Worm (Caenorhabditis elegans) whole organism, L4 larva: ENCODE measurements around the gene osm-3.

Source experiments
- F37D6.2 ChIP-seq: sonication (generic microtip); optimal IDR thresholded peaks from 2 replicates; lab custom pipeline; 2016; ENCODE audit warnings: mild to moderate bottlenecking, missing genetic modification characterization, missing compliant biosample characterization
- F44E2.7 ChIP-seq: fragments of 200-800 bp; sonication (Bioruptor generic); IDR thresholded peaks from 2 replicates; pipeline ENCODE4 v2.1.2; 2022; ENCODE audit warnings: missing genetic modification characterization, missing compliant biosample characterization
- R02D3.7 ChIP-seq: fragments of 150-350 bp; sonication (generic microtip); optimal IDR thresholded peaks from 3 replicates; lab custom pipeline; 2014; ENCODE audit warnings: missing biosample characterization, missing genetic modification characterization
- T20F7.1 ChIP-seq: fragments of 200-800 bp; sonication (Bioruptor generic); optimal IDR thresholded peaks from 2 replicates; lab custom pipeline; 2018; ENCODE audit warnings: mild to moderate bottlenecking, missing genetic modification characterization, missing compliant biosample characterization
- Y75B8A.6 ChIP-seq: fragments of 200-800 bp; sonication (Bioruptor generic); IDR thresholded peaks from 2 replicates; pipeline ENCODE4 v1.3.6; 2022; ENCODE audit warnings: missing genetic modification reagents, missing genetic modification characterization, missing compliant biosample characterization
- ZK337.2 ChIP-seq: fragments of 200-800 bp; sonication (Bioruptor generic); IDR thresholded peaks from 2 replicates; pipeline ENCODE4 v1.3.6; 2022; ENCODE audit warnings: missing genetic modification reagents, missing genetic modification characterization, missing compliant biosample characterization
- aha-1 ChIP-seq: fragments of 150-350 bp; peaks from one replicate; lab custom pipeline; 2014; ENCODE audit warnings: missing biosample characterization, missing genetic modification characterization
- aly-2 ChIP-seq: sonication (generic microtip); optimal IDR thresholded peaks from 2 replicates; lab custom pipeline; 2018; ENCODE audit warnings: missing biosample characterization, missing genetic modification characterization
- ama-1 ChIP-seq: fragments of 150-350 bp; optimal IDR thresholded peaks from 2 replicates; lab custom pipeline; 2014; ENCODE audit warnings: inconsistent platforms, mixed read lengths
- ceh-44 ChIP-seq: fragments of 200-800 bp; sonication (Bioruptor generic); IDR thresholded peaks from 2 replicates; pipeline ENCODE4 v1.3.6; 2022; ENCODE audit warnings: missing genetic modification reagents, missing genetic modification characterization, missing compliant biosample characterization
- ces-1 ChIP-seq: fragments of 150-350 bp; sonication (generic microtip); optimal IDR thresholded peaks from 4 replicates; lab custom pipeline; 2014; ENCODE audit warnings: missing biosample characterization, missing genetic modification reagents, missing genetic modification characterization
- daf-16 ChIP-seq, 3 experiments: sonication (generic microtip); optimal IDR thresholded peaks; 2 replicates each; lab custom pipeline; 2016 to 2017; ENCODE audit warnings: missing genetic modification characterization in 3 of 3, missing genetic modification reagents in 3 of 3, mild to moderate bottlenecking in 2 of 3, missing compliant biosample characterization in 2 of 3, missing biosample characterization in 1 of 3, moderate library complexity in 1 of 3
- daf-19 ChIP-seq: fragments of 200-800 bp; sonication (Bioruptor generic); conservative IDR thresholded peaks from 2 replicates; pipeline ENCODE4 v1.3.6; 2022; ENCODE audit warnings: missing genetic modification characterization, missing compliant biosample characterization
- dmd-6 ChIP-seq: fragments of 200-800 bp; sonication (Bioruptor generic); IDR thresholded peaks from 2 replicates; pipeline ENCODE4 v1.3.6; 2022; ENCODE audit warnings: missing genetic modification reagents, missing genetic modification characterization, missing compliant biosample characterization
- dpl-1 ChIP-seq: fragments of 150-350 bp; optimal IDR thresholded peaks from 2 replicates; lab custom pipeline; 2014; ENCODE audit warnings: missing biosample characterization, missing genetic modification reagents, missing genetic modification characterization
- hlh-11 ChIP-seq: fragments of 200-800 bp; sonication (Bioruptor generic); optimal IDR thresholded peaks from 2 replicates; lab custom pipeline; 2018; ENCODE audit warnings: mild to moderate bottlenecking, missing genetic modification characterization, missing compliant biosample characterization
- hmg-1.1 ChIP-seq: fragments of 200-800 bp; sonication (Bioruptor generic); IDR thresholded peaks from 2 replicates; pipeline ENCODE4 v1.3.6; 2022; ENCODE audit warnings: missing genetic modification reagents, missing genetic modification characterization, missing compliant biosample characterization
- lin-1 ChIP-seq: fragments of 200-800 bp; sonication (Bioruptor generic); IDR thresholded peaks from 2 replicates; pipeline ENCODE4 v1.3.6; 2022; ENCODE audit warnings: missing genetic modification reagents, missing genetic modification characterization, missing compliant biosample characterization
- lin-15B ChIP-seq: fragments of 150-350 bp; sonication (generic microtip); optimal IDR thresholded peaks from 3 replicates; lab custom pipeline; 2014; ENCODE audit warnings: missing biosample characterization, missing genetic modification characterization
- lir-3 ChIP-seq: sonication (generic microtip); optimal IDR thresholded peaks from 2 replicates; lab custom pipeline; 2016; ENCODE audit warnings: mild to moderate bottlenecking, missing genetic modification characterization, missing compliant biosample characterization
- madf-9 ChIP-seq: fragments of 200-800 bp; sonication (Bioruptor generic); conservative IDR thresholded peaks from 2 replicates; pipeline ENCODE4 v1.3.6; 2022; ENCODE audit warnings: missing genetic modification reagents, missing genetic modification characterization, missing compliant biosample characterization
- mdl-1 ChIP-seq, 2 experiments: fragments of 150-350 bp in 1 of 2; sonication (generic microtip) in 1 of 2; optimal IDR thresholded peaks; 2 replicates each; lab custom pipeline; 2014 to 2017; ENCODE audit warnings: missing biosample characterization in 2 of 2, missing genetic modification characterization in 2 of 2
- mes-2 ChIP-seq: sonication (generic microtip); optimal IDR thresholded peaks from 2 replicates; lab custom pipeline; 2016; ENCODE audit warnings: missing genotype, mild to moderate bottlenecking, missing genetic modification characterization, missing compliant biosample characterization; ENCODE audit not compliant: poor library complexity, severe bottlenecking
- mxl-2 ChIP-seq: fragments of 200-800 bp; sonication (Bioruptor generic); conservative IDR thresholded peaks from 2 replicates; pipeline ENCODE4 v1.3.6; 2022; ENCODE audit warnings: missing genetic modification reagents, missing genetic modification characterization, missing compliant biosample characterization
- nhr-25 ChIP-seq: sonication (generic microtip); optimal IDR thresholded peaks from 2 replicates; lab custom pipeline; 2017; ENCODE audit warnings: missing genetic modification characterization, mild to moderate bottlenecking, missing compliant biosample characterization, antibody characterized with exemption, moderate library complexity, borderline replicate concordance; ENCODE audit not compliant: insufficient read depth
- nhr-28 ChIP-seq: fragments of 150-350 bp; optimal IDR thresholded peaks from 2 replicates; lab custom pipeline; 2014; ENCODE audit warnings: missing biosample characterization, missing genetic modification characterization
- nhr-42 ChIP-seq: fragments of 200-800 bp; sonication (Bioruptor generic); IDR thresholded peaks from 2 replicates; pipeline ENCODE4 v1.3.6; 2022; ENCODE audit warnings: missing genetic modification characterization, missing compliant biosample characterization
- nhr-48 ChIP-seq: sonication (generic microtip); optimal IDR thresholded peaks from 2 replicates; lab custom pipeline; 2016; ENCODE audit warnings: mild to moderate bottlenecking, missing genetic modification characterization, missing compliant biosample characterization
- nhr-76 ChIP-seq: fragments of 150-350 bp; optimal IDR thresholded peaks from 2 replicates; lab custom pipeline; 2014; ENCODE audit warnings: missing biosample characterization, missing genetic modification characterization
- pqm-1 ChIP-seq: sonication (generic microtip); optimal IDR thresholded peaks from 2 replicates; lab custom pipeline; 2017; ENCODE audit warnings: missing biosample characterization, missing genetic modification characterization
- set-16 ChIP-seq: fragments of 200-800 bp; sonication (Bioruptor generic); IDR thresholded peaks from 2 replicates; pipeline ENCODE4 v1.3.6; 2022; ENCODE audit warnings: missing genetic modification reagents, missing genetic modification characterization, missing compliant biosample characterization
- snpc-4 ChIP-seq: fragments of 150-350 bp; optimal IDR thresholded peaks from 2 replicates; lab custom pipeline; 2014; ENCODE audit warnings: missing biosample characterization, missing genetic modification characterization
- tra-1 ChIP-seq: fragments of 200-800 bp; sonication (Bioruptor generic); IDR thresholded peaks from 2 replicates; pipeline ENCODE4 v1.3.6; 2022; ENCODE audit warnings: missing genetic modification reagents, missing genetic modification characterization, missing compliant biosample characterization
- vab-7 ChIP-seq: fragments of 200-800 bp; sonication (Bioruptor generic); IDR thresholded peaks from 2 replicates; pipeline ENCODE4 v1.3.6; 2022; ENCODE audit warnings: missing genetic modification reagents, missing genetic modification characterization, missing compliant biosample characterization

osm-3 gene

ce11 chrIV:3814553-3815258 is 13.9 kb upstream of the osm-3 start (continued):
- peak; percentile 55 for TF ChIP-seq nhr-28 (tag; lab: Kevin White, UChicago)
- no peak for TF ChIP-seq nhr-25 (tag; lab: Kevin White, UChicago)
- no peak for TF ChIP-seq lir-3 (tag; lab: Kevin White, UChicago)
- TF ChIP-seq madf-9 (GFP tag; lab: Robert Waterston, UW): no peak
- peak in 1 of 2 experiments; percentile 4 for TF ChIP-seq mdl-1 (tag; optimal IDR thresholded peaks at IDR 0.05; lab: Kevin White, UChicago)
- no peak for TF ChIP-seq Y75B8A.6 (GFP tag; lab: Robert Waterston, UW)
- TF ChIP-seq ama-1 (lab: Kevin White, UChicago): no peak
- TF ChIP-seq ZK337.2: no peak
- TF ChIP-seq nhr-42 (GFP tag; lab: Robert Waterston, UW): no peak
- TF ChIP-seq T20F7.1 (GFP tag; lab: Kevin White, UChicago): no peak
- TF ChIP-seq daf-19 (GFP tag; lab: Robert Waterston, UW): no peak
- TF ChIP-seq dpl-1 (GFP tag; lab: Kevin White, UChicago): no peak
- no peak for TF ChIP-seq hmg-1.1 (GFP tag; lab: Robert Waterston, UW)
- TF ChIP-seq ceh-44 (GFP tag; lab: Robert Waterston, UW): no peak
- no peak for TF ChIP-seq daf-16 (GFP tag; optimal IDR thresholded peaks at IDR 0.05; lab: Kevin White, UChicago)
- TF ChIP-seq daf-16 (tag; optimal IDR thresholded peaks at IDR 0.05; lab: Kevin White, UChicago): peak; percentile 47
- TF ChIP-seq hlh-11 (tag; lab: Kevin White, UChicago): peak; percentile 43
- TF ChIP-seq pqm-1 (tag; lab: Kevin White, UChicago): peak; percentile 43
- TF ChIP-seq dmd-6 (GFP tag; lab: Robert Waterston, UW): peak; percentile 49; the same call in 1 of the 2 replicates
- TF ChIP-seq vab-7 (GFP tag; lab: Robert Waterston, UW): no peak
- no peak for TF ChIP-seq snpc-4 (tag; lab: Kevin White, UChicago)
- TF ChIP-seq set-16 (GFP tag; lab: Robert Waterston, UW): peak; percentile 53
- no peak for TF ChIP-seq mxl-2 (GFP tag; lab: Robert Waterston, UW)

- TF ChIP-seq set-16 (GFP tag; lab: Robert Waterston, UW): peak; percentile 78
- TF ChIP-seq ces-1 (GFP tag; lab: Kevin White, UChicago): no peak
- TF ChIP-seq nhr-48 (tag; lab: Kevin White, UChicago): no peak
- TF ChIP-seq F37D6.2 (tag; lab: Kevin White, UChicago): no peak
- no peak for TF ChIP-seq hlh-11 (tag; lab: Kevin White, UChicago)
- no peak for TF ChIP-seq R02D3.7 (tag; lab: Kevin White, UChicago)
- TF ChIP-seq lin-15B (tag; lab: Kevin White, UChicago): no peak
- no peak for TF ChIP-seq nhr-76
- TF ChIP-seq lin-1 (GFP tag; lab: Robert Waterston, UW): no peak
These were observed 12.0 kb upstream of the osm-3 start for ce11 chrIV:3812812-3813211.

DNA sequence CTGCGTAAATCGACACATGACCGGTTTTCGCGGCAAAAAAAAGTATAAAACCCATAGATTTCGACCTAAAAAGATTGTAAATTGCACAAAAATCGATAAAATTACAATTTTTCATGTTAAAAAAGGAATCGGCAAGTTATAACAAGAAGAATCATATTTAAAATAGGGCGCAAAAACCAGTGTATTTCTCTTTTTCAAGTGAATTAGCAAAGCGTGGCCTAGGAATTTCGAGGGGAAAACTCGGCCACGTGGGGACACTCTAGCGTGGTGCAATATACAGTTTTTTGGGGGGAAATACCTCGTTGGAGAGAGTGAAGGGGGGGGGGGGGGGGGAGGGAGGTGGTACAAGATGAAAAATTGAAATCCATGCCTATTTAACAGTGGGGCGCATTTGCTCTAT is 6.7 kb upstream of the osm-3 start:
- TF ChIP-seq lir-3 (tag; lab: Kevin White, UChicago) (no peak), aly-2 (tag; lab: Kevin White, UChicago) (no peak), nhr-42 (GFP tag; lab: Robert Waterston, UW) (no peak), F44E2.7 (GFP tag; lab: Robert Waterston, UW) (no peak), mes-2 (peak; percentile 53), daf-16 (GFP tag; optimal IDR thresholded peaks at IDR 0.05; lab: Kevin White, UChicago) (no peak), daf-16 (tag; optimal IDR thresholded peaks at IDR 0.05; lab: Kevin White, UChicago) (no peak), aha-1 (peak; percentile 12), tra-1 (GFP tag; lab: Robert Waterston, UW) (no peak)
